Worm (Caenorhabditis elegans) whole organism, young adult: Measurements from ENCODE around the gene clec-82.

ENCODE experiments used
- B0019.2 ChIP-seq: fragments of 200-800 bp; sonication (Bioruptor generic); conservative IDR thresholded peaks from 2 replicates; pipeline ENCODE4 v1.3.6; 2022; ENCODE audit warnings: missing genetic modification reagents, missing genetic modification characterization, missing compliant biosample characterization
- Y53F4B.3 ChIP-seq: fragments of 200-800 bp; sonication (Bioruptor generic); IDR thresholded peaks from 2 replicates; pipeline ENCODE4 v1.3.6; 2022; ENCODE audit warnings: missing genetic modification reagents, missing genetic modification characterization, missing compliant biosample characterization
- Y67H2A.10 ChIP-seq: fragments of 200-800 bp; sonication (Bioruptor generic); conservative IDR thresholded peaks from 2 replicates; pipeline ENCODE4 v1.3.6; 2022; ENCODE audit warnings: missing genetic modification reagents, missing genetic modification characterization, missing compliant biosample characterization
- efl-1 ChIP-seq: fragments of 150-350 bp; optimal IDR thresholded peaks from 2 replicates; lab custom pipeline; 2014; ENCODE audit warnings: missing biosample characterization, missing genetic modification reagents, missing genetic modification characterization
- nfya-1 ChIP-seq: sonication (generic microtip); optimal IDR thresholded peaks from 2 replicates; lab custom pipeline; 2017; ENCODE audit warnings: antibody characterized with exemption, missing compliant biosample characterization, missing genetic modification characterization, borderline replicate concordance; ENCODE audit not compliant: insufficient read depth
- pha-4 ChIP-seq: fragments of 150-350 bp; sonication (generic microtip); optimal IDR thresholded peaks from 2 replicates; lab custom pipeline; 2014; ENCODE audit warnings: missing biosample characterization, missing genetic modification reagents, missing genetic modification characterization
- snpc-1.3 ChIP-seq: sonication (generic microtip); optimal IDR thresholded peaks from 2 replicates; lab custom pipeline; 2017; ENCODE audit warnings: missing genetic modification characterization, mild to moderate bottlenecking, missing compliant biosample characterization, antibody characterized with exemption, moderate library complexity, missing genotype, missing genetic modification reagents; ENCODE audit not compliant: insufficient read depth
- ztf-6 ChIP-seq: fragments of 200-800 bp; sonication (Bioruptor generic); IDR thresholded peaks from 2 replicates; pipeline ENCODE4 v1.3.6; 2022; ENCODE audit warnings: missing genetic modification reagents, missing genetic modification characterization, missing compliant biosample characterization

- TF ChIP-seq nfya-1 (tag; lab: Kevin White, UChicago) = no peak
- TF ChIP-seq Y53F4B.3 (GFP tag; lab: Robert Waterston, UW) = no peak
- TF ChIP-seq ztf-6 (GFP tag; lab: Robert Waterston, UW) = no peak
- no peak for TF ChIP-seq pha-4 (tag; lab: Kevin White, UChicago)
- no peak for TF ChIP-seq B0019.2 (GFP tag; lab: Robert Waterston, UW)
- TF ChIP-seq Y67H2A.10 = no peak
- TF ChIP-seq efl-1 (GFP tag; lab: Kevin White, UChicago) = no peak
- TF ChIP-seq snpc-1.3 = no peak
Observed at ce11 chrIV:2843882-2844281, 8.4 kb downstream of the clec-82 start, which contains the start of gene Y54G2A.15.
